Worm (Caenorhabditis elegans) whole organism, L1 larva: ENCODE measurements around the gene glct-6.

ENCODE experiments used
- C34B4.2 ChIP-seq: sonication (generic microtip); optimal IDR thresholded peaks from 2 replicates; lab custom pipeline; 2017; ENCODE audit warnings: mild to moderate bottlenecking, missing genetic modification characterization, missing compliant biosample characterization
- F16B12.6 ChIP-seq: fragments of 150-350 bp; optimal IDR thresholded peaks from 2 replicates; lab custom pipeline; 2014; ENCODE audit warnings: missing biosample characterization, missing genetic modification characterization
- Y116A8C.19 ChIP-seq: sonication (generic microtip); optimal IDR thresholded peaks from 2 replicates; lab custom pipeline; 2016; ENCODE audit warnings: missing compliant biosample characterization, missing genetic modification characterization, borderline replicate concordance
- aha-1 ChIP-seq: fragments of 150-350 bp; optimal IDR thresholded peaks from 2 replicates; lab custom pipeline; 2014; ENCODE audit warnings: missing biosample characterization, missing genetic modification characterization
- alr-1 ChIP-seq: fragments of 200-800 bp; sonication (Bioruptor generic); optimal IDR thresholded peaks from 2 replicates; lab custom pipeline; 2018; ENCODE audit warnings: borderline replicate concordance, mild to moderate bottlenecking, missing genetic modification characterization, missing compliant biosample characterization
- aly-2 ChIP-seq: fragments of 150-350 bp; optimal IDR thresholded peaks from 2 replicates; lab custom pipeline; 2014; ENCODE audit warnings: missing biosample characterization, missing genetic modification characterization
- blmp-1 ChIP-seq: fragments of 150-350 bp; optimal IDR thresholded peaks from 2 replicates; lab custom pipeline; 2014; ENCODE audit warnings: missing biosample characterization, missing genetic modification characterization
- ceh-63 ChIP-seq: fragments of 200-800 bp; sonication (Bioruptor generic); optimal IDR thresholded peaks from 2 replicates; lab custom pipeline; 2018; ENCODE audit warnings: mild to moderate bottlenecking, missing genetic modification characterization, missing compliant biosample characterization
- ceh-90 ChIP-seq: sonication (generic microtip); optimal IDR thresholded peaks from 2 replicates; lab custom pipeline; 2016; ENCODE audit warnings: missing genetic modification characterization, missing compliant biosample characterization
- ces-1 ChIP-seq: fragments of 150-350 bp; optimal IDR thresholded peaks from 2 replicates; lab custom pipeline; 2014; ENCODE audit warnings: missing biosample characterization, missing genetic modification reagents, missing genetic modification characterization
- efl-1 ChIP-seq, 4 experiments: fragments of 150-350 bp; optimal IDR thresholded peaks in 3 of 4; peaks in 1 of 4; 1 replicate in 1 of 4; 2 replicates in 3 of 4; lab custom pipeline; 2014; ENCODE audit warnings: missing biosample characterization in 2 of 4, missing genetic modification characterization in 2 of 4, missing genetic modification reagents in 2 of 4
- efl-3 ChIP-seq: fragments of 200-800 bp; sonication (Bioruptor generic); optimal IDR thresholded peaks from 2 replicates; lab custom pipeline; 2018; ENCODE audit warnings: mild to moderate bottlenecking, missing genetic modification characterization, missing compliant biosample characterization
- egl-27 ChIP-seq, 2 experiments: fragments of 150-350 bp in 1 of 2; sonication (generic microtip); optimal IDR thresholded peaks; 3 replicates each; lab custom pipeline; 2017 to 2018; ENCODE audit warnings: missing biosample characterization in 2 of 2, missing genetic modification characterization in 2 of 2, missing genetic modification reagents in 2 of 2
- elt-2 ChIP-seq: sonication (generic microtip); optimal IDR thresholded peaks from 2 replicates; lab custom pipeline; 2016; ENCODE audit warnings: missing genetic modification characterization, mild to moderate bottlenecking, inconsistent platforms, missing compliant biosample characterization, missing genetic modification reagents
- hpl-2 ChIP-seq: fragments of 150-350 bp; optimal IDR thresholded peaks from 2 replicates; lab custom pipeline; 2014; ENCODE audit warnings: missing biosample characterization, missing genetic modification reagents, missing genetic modification characterization
- jun-1 ChIP-seq: fragments of 150-350 bp; optimal IDR thresholded peaks from 2 replicates; lab custom pipeline; 2014; ENCODE audit warnings: missing biosample characterization, missing genetic modification reagents, missing genetic modification characterization
- lin-13 ChIP-seq: fragments of 150-350 bp; optimal IDR thresholded peaks from 2 replicates; lab custom pipeline; 2014; ENCODE audit warnings: missing biosample characterization, missing genetic modification reagents, missing genetic modification characterization
- lin-14 ChIP-seq: fragments of 200-800 bp; sonication (Bioruptor generic); optimal IDR thresholded peaks from 2 replicates; lab custom pipeline; 2018; ENCODE audit warnings: mild to moderate bottlenecking, missing genetic modification characterization, moderate library complexity, missing compliant biosample characterization
- lin-35 ChIP-seq, 2 experiments: fragments of 150-350 bp; optimal IDR thresholded peaks; 2 replicates each; lab custom pipeline; 2014; ENCODE audit warnings: missing biosample characterization in 2 of 2, missing genetic modification characterization in 2 of 2, missing genetic modification reagents in 2 of 2
- lin-39 ChIP-seq: fragments of 150-350 bp; optimal IDR thresholded peaks from 2 replicates; lab custom pipeline; 2014; ENCODE audit warnings: missing biosample characterization, missing genetic modification reagents, missing genetic modification characterization
- lir-3 ChIP-seq: sonication (generic microtip); optimal IDR thresholded peaks from 2 replicates; lab custom pipeline; 2016; ENCODE audit warnings: mild to moderate bottlenecking, missing genetic modification characterization, moderate library complexity, missing compliant biosample characterization; ENCODE audit not compliant: poor library complexity
- lsy-2 ChIP-seq, 2 experiments: fragments of 150-350 bp; optimal IDR thresholded peaks; 2 replicates each; lab custom pipeline; 2014; ENCODE audit warnings: missing biosample characterization in 2 of 2, missing genetic modification characterization in 2 of 2
- mab-9 ChIP-seq: fragments of 200-800 bp; sonication (Bioruptor generic); IDR thresholded peaks from 2 replicates; pipeline ENCODE4 v1.3.6; 2022; ENCODE audit warnings: missing genetic modification reagents, missing genetic modification characterization, missing compliant biosample characterization
- mef-2 ChIP-seq: fragments of 150-350 bp; optimal IDR thresholded peaks from 2 replicates; lab custom pipeline; 2014; ENCODE audit warnings: missing biosample characterization, missing genetic modification characterization
- nhr-11 ChIP-seq: fragments of 150-350 bp; optimal IDR thresholded peaks from 2 replicates; lab custom pipeline; 2014; ENCODE audit warnings: missing biosample characterization, missing genetic modification characterization
- nhr-20 ChIP-seq: sonication (generic microtip); optimal IDR thresholded peaks from 2 replicates; lab custom pipeline; 2016; ENCODE audit warnings: mild to moderate bottlenecking, missing genetic modification characterization, missing compliant biosample characterization
- nhr-237 ChIP-seq: fragments of 150-350 bp; optimal IDR thresholded peaks from 2 replicates; lab custom pipeline; 2014; ENCODE audit warnings: missing biosample characterization, missing genetic modification characterization
- nhr-28 ChIP-seq: fragments of 150-350 bp; optimal IDR thresholded peaks from 2 replicates; lab custom pipeline; 2014; ENCODE audit warnings: missing biosample characterization, missing genetic modification characterization
- nhr-71 ChIP-seq: sonication (generic microtip); optimal IDR thresholded peaks from 2 replicates; lab custom pipeline; 2016; ENCODE audit warnings: mild to moderate bottlenecking, missing genetic modification characterization, moderate library complexity, missing compliant biosample characterization
- nhr-77 ChIP-seq: fragments of 150-350 bp; optimal IDR thresholded peaks from 2 replicates; lab custom pipeline; 2014; ENCODE audit warnings: missing biosample characterization, missing genetic modification characterization
- nhr-84 ChIP-seq: sonication (generic microtip); optimal IDR thresholded peaks from 2 replicates; lab custom pipeline; 2017; ENCODE audit warnings: missing biosample characterization, missing genetic modification characterization
- nhr-85 ChIP-seq: sonication (generic microtip); peaks from one replicate; lab custom pipeline; 2016; ENCODE audit warnings: missing genetic modification characterization, inconsistent platforms, missing compliant biosample characterization
- nhr-90 ChIP-seq: sonication (generic microtip); optimal IDR thresholded peaks from 2 replicates; lab custom pipeline; 2016; ENCODE audit warnings: mild to moderate bottlenecking, missing genetic modification characterization, missing compliant biosample characterization; ENCODE audit not compliant: poor library complexity
- pag-3 ChIP-seq: sonication (generic microtip); optimal IDR thresholded peaks from 2 replicates; lab custom pipeline; 2017; ENCODE audit warnings: missing genetic modification characterization, mild to moderate bottlenecking, missing compliant biosample characterization, antibody characterized with exemption, borderline replicate concordance; ENCODE audit not compliant: insufficient read depth
- pax-3 ChIP-seq: fragments of 200-800 bp; sonication (Bioruptor generic); optimal IDR thresholded peaks from 2 replicates; lab custom pipeline; 2018; ENCODE audit warnings: mild to moderate bottlenecking, missing genetic modification characterization, moderate library complexity, missing compliant biosample characterization
- skn-1 ChIP-seq: fragments of 150-350 bp; optimal IDR thresholded peaks from 2 replicates; lab custom pipeline; 2014; ENCODE audit warnings: missing biosample characterization, missing genetic modification characterization
- sox-4 ChIP-seq: sonication (generic microtip); optimal IDR thresholded peaks from 2 replicates; lab custom pipeline; 2016; ENCODE audit warnings: missing genetic modification characterization, missing compliant biosample characterization
- sptf-1 ChIP-seq: fragments of 150-350 bp; optimal IDR thresholded peaks from 2 replicates; lab custom pipeline; 2014; ENCODE audit warnings: missing biosample characterization, missing genetic modification characterization
- swsn-7 ChIP-seq: sonication (generic microtip); optimal IDR thresholded peaks from 2 replicates; lab custom pipeline; 2016; ENCODE audit warnings: missing genetic modification characterization, missing compliant biosample characterization
- tlp-1 ChIP-seq: fragments of 150-350 bp; optimal IDR thresholded peaks from 2 replicates; lab custom pipeline; 2014; ENCODE audit warnings: missing biosample characterization, missing genetic modification characterization
- unc-130 ChIP-seq: fragments of 150-350 bp; optimal IDR thresholded peaks from 2 replicates; lab custom pipeline; 2017; ENCODE audit warnings: missing biosample characterization, missing genetic modification characterization, inconsistent platforms
- unc-30 ChIP-seq: sonication (generic microtip); optimal IDR thresholded peaks from 2 replicates; lab custom pipeline; 2017; ENCODE audit warnings: missing biosample characterization, missing genetic modification characterization
- unc-86 ChIP-seq: sonication (generic microtip); optimal IDR thresholded peaks from 2 replicates; lab custom pipeline; 2016; ENCODE audit warnings: missing genetic modification characterization, missing compliant biosample characterization
- zip-4 ChIP-seq: fragments of 200-800 bp; sonication (Bioruptor generic); optimal IDR thresholded peaks from 2 replicates; lab custom pipeline; 2018; ENCODE audit warnings: mild to moderate bottlenecking, missing genetic modification characterization, moderate library complexity, missing compliant biosample characterization
- ztf-4 ChIP-seq: fragments of 150-350 bp; optimal IDR thresholded peaks from 2 replicates; lab custom pipeline; 2014; ENCODE audit warnings: missing biosample characterization, missing genetic modification characterization

The glct-6 gene

DNA sequence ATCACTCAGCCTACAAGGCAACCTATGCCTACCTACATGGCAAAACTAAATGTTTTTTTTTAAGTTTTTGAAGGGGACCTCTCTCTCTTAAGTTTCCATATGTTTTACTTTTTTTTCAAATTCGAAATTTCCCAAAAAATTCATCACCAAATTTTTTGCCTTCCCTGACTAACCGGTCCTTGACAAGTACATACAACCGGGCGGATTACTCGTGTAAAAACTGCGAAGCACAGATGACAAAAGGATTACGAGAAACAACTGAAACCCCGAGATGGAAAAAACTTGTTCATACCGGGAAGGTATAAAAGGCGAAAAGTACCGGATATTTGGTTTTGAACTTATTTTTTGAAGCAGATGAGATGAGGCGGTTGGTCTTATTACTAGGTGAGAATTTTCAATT lies 10.4 kb downstream of the glct-6 start, which contains the start of gene K09B3.1:
K09B3.1 (plus strand) TSS at position 301 of the 400 bp plus-strand sequence.
- TF ChIP-seq lin-35 (GFP tag; optimal IDR thresholded peaks at IDR 0.05; lab: Kevin White, UChicago), result no peak
- TF ChIP-seq elt-2, result no peak
- no peak for TF ChIP-seq nhr-85 (tag; lab: Kevin White, UChicago)
- TF ChIP-seq ceh-63 (GFP tag; lab: Kevin White, UChicago), result no peak
- TF ChIP-seq nhr-90 (tag; lab: Kevin White, UChicago), result no peak

DNA sequence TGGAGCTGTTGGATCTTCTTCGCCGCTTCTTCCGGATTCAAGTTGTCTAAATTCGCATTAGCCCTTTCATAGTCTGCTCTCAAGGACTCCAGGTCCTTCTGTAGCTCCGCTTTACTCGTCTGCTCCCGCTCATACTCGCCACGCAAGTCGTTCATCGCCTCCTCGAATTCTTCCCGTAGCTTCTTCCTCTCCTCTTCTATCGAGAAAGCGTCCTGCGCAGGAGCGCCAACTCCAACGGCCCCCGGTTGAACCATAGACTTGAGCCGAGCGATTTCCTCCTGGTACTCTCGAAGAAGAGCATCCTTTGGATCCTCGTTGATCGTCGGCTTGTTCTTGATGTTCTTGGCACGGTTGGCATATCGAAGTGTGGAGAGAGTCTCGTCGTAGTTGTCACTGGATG lies 13.4 kb downstream of the glct-6 start:
- TF ChIP-seq alr-1 (tag; lab: Kevin White, UChicago) (no peak), aha-1 (tag; lab: Kevin White, UChicago) (no peak), aly-2 (no peak), ztf-4 (tag; lab: Kevin White, UChicago) (no peak), lin-13 (GFP tag; lab: Kevin White, UChicago) (no peak)

DNA sequence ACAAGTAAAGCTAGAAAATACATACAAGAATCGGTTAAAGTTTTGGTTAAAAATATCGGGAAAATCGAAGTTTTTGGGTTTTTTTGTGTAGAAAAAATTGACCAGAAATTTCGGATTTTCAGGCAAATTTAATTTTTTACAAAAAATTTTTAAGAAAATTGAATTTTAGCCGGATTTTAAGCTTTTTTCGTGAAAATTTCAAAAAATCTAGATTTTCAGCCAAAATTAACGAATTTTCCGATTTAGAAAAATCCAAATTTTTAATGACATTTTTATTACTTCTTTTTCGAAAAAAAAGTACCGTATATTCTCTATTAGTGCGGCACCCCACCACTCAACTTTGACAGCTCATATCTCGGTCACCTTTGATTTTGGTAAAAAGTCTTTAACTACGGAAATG lies 16.9 kb downstream of the glct-6 start, which contains the start of gene osm-3:
osm-3 (minus strand) TSS at position 101 of the 400 bp plus-strand sequence.
- no peak for TF ChIP-seq egl-27 (tag; optimal IDR thresholded peaks at IDR 0.05; lab: Kevin White, UChicago)
- no peak for TF ChIP-seq lin-13 (GFP tag; lab: Kevin White, UChicago)
- no peak for TF ChIP-seq nhr-11 (tag; lab: Kevin White, UChicago)
- TF ChIP-seq nhr-237 (tag; lab: Kevin White, UChicago), result no peak
- no peak for TF ChIP-seq unc-130
- no peak for TF ChIP-seq zip-4 (GFP tag; lab: Kevin White, UChicago)
- TF ChIP-seq hpl-2 (GFP tag; lab: Kevin White, UChicago), result no peak
- TF ChIP-seq skn-1 (tag; lab: Kevin White, UChicago), result no peak
- no peak for TF ChIP-seq Y116A8C.19
- TF ChIP-seq lsy-2 (tag; optimal IDR thresholded peaks at IDR 0.05; lab: Kevin White, UChicago), result no peak
- TF ChIP-seq lin-35 (GFP tag; optimal IDR thresholded peaks at IDR 0.05; lab: Kevin White, UChicago), result no peak
- no peak for TF ChIP-seq nhr-90 (tag; lab: Kevin White, UChicago)
- TF ChIP-seq, all 84 proteins: peak for 0

DNA sequence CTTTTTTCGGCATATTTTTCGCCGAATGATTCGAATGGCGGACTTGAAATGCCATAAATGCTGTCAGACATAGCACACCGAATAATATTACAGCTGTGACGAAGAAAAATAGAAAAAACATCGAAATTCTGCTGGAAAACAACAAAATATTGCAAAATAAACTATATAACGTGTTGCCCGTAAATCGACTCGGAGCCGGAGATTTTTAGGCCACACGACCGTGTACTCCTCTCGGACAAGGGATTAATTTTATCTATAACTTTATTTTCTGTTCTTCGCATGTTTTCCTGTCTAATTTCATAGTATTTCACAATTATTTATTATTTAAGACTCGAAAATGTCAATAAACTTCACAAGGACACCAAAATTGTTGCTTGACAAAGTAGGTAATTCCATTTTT lies 19.2 kb downstream of the glct-6 start, which contains the start of the genes algn-14 and M02B7.2:
algn-14 (minus strand) TSS at position 175 of the 400 bp plus-strand sequence.
M02B7.2 (plus strand) TSS at position 330 of the 400 bp plus-strand sequence.
- TF ChIP-seq Y116A8C.19, result peak; percentile 45
- peak; percentile 50 for TF ChIP-seq unc-86 (tag; lab: Kevin White, UChicago)
- peak; percentile 85 for TF ChIP-seq sox-4 (tag; lab: Kevin White, UChicago)
- TF ChIP-seq nhr-20 (tag; lab: Kevin White, UChicago), result peak; percentile 79
- TF ChIP-seq nhr-237 (tag; lab: Kevin White, UChicago), result no peak
- no peak for TF ChIP-seq nhr-28 (tag; lab: Kevin White, UChicago)
- TF ChIP-seq lin-14 (GFP tag; lab: Kevin White, UChicago), result no peak
- peak; percentile 78 for TF ChIP-seq swsn-7
- no peak for TF ChIP-seq blmp-1 (tag; lab: Kevin White, UChicago)
- no peak for TF ChIP-seq C34B4.2 (tag; lab: Kevin White, UChicago)
- peak; percentile 84 for TF ChIP-seq nhr-71 (tag; lab: Kevin White, UChicago)
- TF ChIP-seq F16B12.6 (tag; lab: Kevin White, UChicago), result no peak
- TF ChIP-seq sptf-1 (tag; lab: Kevin White, UChicago), result no peak
- TF ChIP-seq ceh-90 (tag; lab: Kevin White, UChicago), result peak; percentile 88
- peak; percentile 86 for TF ChIP-seq nhr-90 (tag; lab: Kevin White, UChicago)
- TF ChIP-seq nhr-84, result no peak
- no peak for TF ChIP-seq efl-3 (GFP tag; lab: Kevin White, UChicago)
- no peak for TF ChIP-seq hpl-2 (GFP tag; lab: Kevin White, UChicago)
- peak; percentile 63 to 65 for TF ChIP-seq efl-1 (optimal IDR thresholded peaks at IDR 0.05; lab: Kevin White, UChicago)
- peak; percentile 63 to 96 for TF ChIP-seq efl-1 (GFP tag; optimal IDR thresholded peaks at IDR 0.05 in 1 of 2; lab: Kevin White, UChicago)
- peak; percentile 85 for TF ChIP-seq nhr-85 (tag; lab: Kevin White, UChicago)
- TF ChIP-seq mab-9 (GFP tag; lab: Robert Waterston, UW), result no peak
- no peak for TF ChIP-seq ces-1 (GFP tag; lab: Kevin White, UChicago)
- no peak for TF ChIP-seq unc-30 (tag; lab: Kevin White, UChicago)
- TF ChIP-seq lin-39 (tag; lab: Kevin White, UChicago), result peak; percentile 44
- no peak for TF ChIP-seq tlp-1 (tag; lab: Kevin White, UChicago)
- TF ChIP-seq lir-3 (tag; lab: Kevin White, UChicago), result peak; percentile 93
- TF ChIP-seq nhr-77 (tag; lab: Kevin White, UChicago), result peak; percentile 0
- TF ChIP-seq aly-2, result peak; percentile 60
- no peak for TF ChIP-seq mef-2
- peak; percentile 55 to 61 for TF ChIP-seq lin-35 (GFP tag; optimal IDR thresholded peaks at IDR 0.05; lab: Kevin White, UChicago)
- TF ChIP-seq pag-3 (tag; lab: Kevin White, UChicago), result no peak
- no peak for TF ChIP-seq jun-1
- TF ChIP-seq pax-3, result peak; percentile 79
- peak; percentile 50 for TF ChIP-seq lin-13 (GFP tag; lab: Kevin White, UChicago)
